Worm (Caenorhabditis elegans) whole organism, young adult: Measurements from ENCODE around the gene oops-1.

Source experiments
- B0019.2 ChIP-seq: fragments of 200-800 bp; sonication (Bioruptor generic); conservative IDR thresholded peaks from 2 replicates; pipeline ENCODE4 v1.3.6; 2022; ENCODE audit warnings: missing genetic modification reagents, missing genetic modification characterization, missing compliant biosample characterization
- B0035.1 ChIP-seq: sonication (generic microtip); optimal IDR thresholded peaks from 2 replicates; lab custom pipeline; 2016; ENCODE audit warnings: missing genetic modification characterization, mild to moderate bottlenecking, missing compliant biosample characterization, missing genotype, missing genetic modification reagents
- C06A6.2 ChIP-seq: fragments of 200-800 bp; sonication (Bioruptor generic); conservative IDR thresholded peaks from 2 replicates; pipeline ENCODE4 v1.3.6; 2022; ENCODE audit warnings: missing genetic modification characterization, missing compliant biosample characterization
- F22D6.2 ChIP-seq: sonication (generic microtip); optimal IDR thresholded peaks from 2 replicates; lab custom pipeline; 2016; ENCODE audit warnings: mild to moderate bottlenecking, missing genetic modification characterization, missing compliant biosample characterization
- F49E8.2 ChIP-seq: sonication (generic microtip); optimal IDR thresholded peaks from 3 replicates; lab custom pipeline; 2017; ENCODE audit warnings: missing genetic modification characterization, mild to moderate bottlenecking, missing compliant biosample characterization, antibody characterized with exemption, moderate library complexity; ENCODE audit not compliant: insufficient read depth
- K11D2.4 ChIP-seq: fragments of 200-800 bp; sonication (Bioruptor generic); IDR thresholded peaks from 2 replicates; pipeline ENCODE4 v1.3.6; 2022; ENCODE audit warnings: missing genetic modification reagents, missing genetic modification characterization, missing compliant biosample characterization
- K12H6.12 ChIP-seq: fragments of 200-800 bp; sonication (Bioruptor generic); optimal IDR thresholded peaks from 2 replicates; lab custom pipeline; 2018; ENCODE audit warnings: mild to moderate bottlenecking, missing genetic modification characterization, missing compliant biosample characterization
- Y53G8AR.9 ChIP-seq: fragments of 200-800 bp; sonication (Bioruptor generic); conservative IDR thresholded peaks from 2 replicates; pipeline ENCODE4 v1.3.6; 2022; ENCODE audit warnings: missing genetic modification reagents, missing genetic modification characterization, missing compliant biosample characterization
- Y95B8A.8 ChIP-seq: fragments of 200-800 bp; sonication (Bioruptor generic); IDR thresholded peaks from 2 replicates; pipeline ENCODE4 v1.3.6; 2022; ENCODE audit warnings: missing genetic modification reagents, missing genetic modification characterization, missing compliant biosample characterization
- atf-7 ChIP-seq: sonication (generic microtip); optimal IDR thresholded peaks from 2 replicates; lab custom pipeline; 2017; ENCODE audit warnings: mild to moderate bottlenecking, missing genetic modification characterization, missing compliant biosample characterization
- athp-1 ChIP-seq: sonication (generic microtip); optimal IDR thresholded peaks from 2 replicates; lab custom pipeline; 2017; ENCODE audit warnings: mild to moderate bottlenecking, missing genetic modification characterization, missing compliant biosample characterization
- attf-3 ChIP-seq: fragments of 200-800 bp; sonication (Bioruptor generic); conservative IDR thresholded peaks from 2 replicates; pipeline ENCODE4 v1.3.6; 2022; ENCODE audit warnings: missing genetic modification reagents, missing genetic modification characterization, missing compliant biosample characterization
- attf-6 ChIP-seq: fragments of 200-800 bp; sonication (Bioruptor generic); IDR thresholded peaks from 2 replicates; pipeline ENCODE4 v1.3.6; 2022; ENCODE audit warnings: missing genetic modification reagents, missing genetic modification characterization, missing compliant biosample characterization
- bed-1 ChIP-seq: fragments of 200-800 bp; sonication (Bioruptor generic); IDR thresholded peaks from 2 replicates; pipeline ENCODE4 v1.3.6; 2022; ENCODE audit warnings: missing genetic modification reagents, missing genetic modification characterization, missing compliant biosample characterization
- cebp-1 ChIP-seq, 2 experiments: fragments of 200-800 bp in 1 of 2; sonication (Bioruptor generic) in 1 of 2; sonication (generic microtip) in 1 of 2; IDR thresholded peaks in 1 of 2; optimal IDR thresholded peaks in 1 of 2; 2 replicates each; pipeline versions ENCODE4 v1.3.6 to Lab custom; 2017 to 2022; ENCODE audit warnings: missing compliant biosample characterization in 2 of 2, missing genetic modification characterization in 2 of 2, mild to moderate bottlenecking in 1 of 2, missing genetic modification reagents in 1 of 2, moderate library complexity in 1 of 2
- cebp-2 ChIP-seq: fragments of 200-800 bp; sonication (Bioruptor generic); IDR thresholded peaks from 2 replicates; pipeline ENCODE4 v1.3.6; 2022; ENCODE audit warnings: missing genetic modification characterization, missing compliant biosample characterization
- ceh-40 ChIP-seq: fragments of 200-800 bp; sonication (Bioruptor generic); IDR thresholded peaks from 2 replicates; pipeline ENCODE4 v1.3.6; 2022; ENCODE audit warnings: missing genetic modification characterization, missing compliant biosample characterization
- ceh-79 ChIP-seq: sonication (generic microtip); optimal IDR thresholded peaks from 2 replicates; lab custom pipeline; 2017; ENCODE audit warnings: mild to moderate bottlenecking, missing genetic modification characterization, missing compliant biosample characterization
- chd-7 ChIP-seq: sonication (generic microtip); optimal IDR thresholded peaks from 2 replicates; lab custom pipeline; 2016; ENCODE audit warnings: mild to moderate bottlenecking, missing genetic modification characterization, moderate library complexity, missing compliant biosample characterization
- dpff-1 ChIP-seq: sonication (generic microtip); optimal IDR thresholded peaks from 2 replicates; lab custom pipeline; 2017; ENCODE audit warnings: mild to moderate bottlenecking, missing genetic modification characterization, missing compliant biosample characterization
- dpl-1 ChIP-seq: fragments of 150-350 bp; optimal IDR thresholded peaks from 2 replicates; lab custom pipeline; 2014; ENCODE audit warnings: missing biosample characterization, missing genetic modification reagents, missing genetic modification characterization
- efl-1 ChIP-seq: fragments of 150-350 bp; optimal IDR thresholded peaks from 2 replicates; lab custom pipeline; 2014; ENCODE audit warnings: missing biosample characterization, missing genetic modification reagents, missing genetic modification characterization
- ets-4 ChIP-seq: fragments of 200-800 bp; sonication (Bioruptor generic); optimal IDR thresholded peaks from 2 replicates; lab custom pipeline; 2018; ENCODE audit warnings: mild to moderate bottlenecking, missing genetic modification characterization, missing compliant biosample characterization
- fkh-3 ChIP-seq: sonication (generic microtip); optimal IDR thresholded peaks from 2 replicates; lab custom pipeline; 2016; ENCODE audit warnings: mild to moderate bottlenecking, missing genetic modification characterization, missing compliant biosample characterization
- gei-17 ChIP-seq: fragments of 200-800 bp; sonication (Bioruptor generic); optimal IDR thresholded peaks from 2 replicates; lab custom pipeline; 2018; ENCODE audit warnings: mild to moderate bottlenecking, missing genetic modification characterization, missing compliant biosample characterization
- hlh-12 ChIP-seq: sonication (generic microtip); optimal IDR thresholded peaks from 2 replicates; lab custom pipeline; 2016; ENCODE audit warnings: missing genetic modification characterization, missing compliant biosample characterization
- hmg-1.2 ChIP-seq: fragments of 200-800 bp; sonication (Bioruptor generic); IDR thresholded peaks from 2 replicates; pipeline ENCODE4 v1.3.6; 2022; ENCODE audit warnings: missing genetic modification reagents, missing genetic modification characterization, missing compliant biosample characterization
- hsf-1 ChIP-seq: fragments of 200-800 bp; sonication (Bioruptor generic); IDR thresholded peaks from 2 replicates; pipeline ENCODE4 v1.3.6; 2022; ENCODE audit warnings: missing genetic modification reagents, missing genetic modification characterization, missing compliant biosample characterization
- lag-1 ChIP-seq: fragments of 200-800 bp; sonication (Bioruptor generic); IDR thresholded peaks from 2 replicates; pipeline ENCODE4 v1.3.6; 2022; ENCODE audit warnings: missing genetic modification reagents, missing genetic modification characterization, missing compliant biosample characterization
- lin-26 ChIP-seq: fragments of 200-800 bp; sonication (Bioruptor generic); IDR thresholded peaks from 2 replicates; pipeline ENCODE4 v1.3.6; 2022; ENCODE audit warnings: missing genetic modification reagents, missing genetic modification characterization, missing compliant biosample characterization
- lin-40 ChIP-seq: sonication (generic microtip); optimal IDR thresholded peaks from 2 replicates; lab custom pipeline; 2016; ENCODE audit warnings: missing genetic modification characterization, mild to moderate bottlenecking, missing compliant biosample characterization, missing genotype, missing genetic modification reagents
- lir-1 ChIP-seq: fragments of 200-800 bp; sonication (Bioruptor generic); conservative IDR thresholded peaks from 2 replicates; pipeline ENCODE4 v1.3.6; 2022; ENCODE audit warnings: missing genetic modification reagents, missing genetic modification characterization, missing compliant biosample characterization
- lsl-1 ChIP-seq: fragments of 200-800 bp; sonication (Bioruptor generic); optimal IDR thresholded peaks from 2 replicates; lab custom pipeline; 2018; ENCODE audit warnings: mild to moderate bottlenecking, missing genetic modification characterization, moderate library complexity, missing compliant biosample characterization
- madf-3 ChIP-seq: fragments of 200-800 bp; sonication (Bioruptor generic); IDR thresholded peaks from 2 replicates; pipeline ENCODE4 v1.3.6; 2022; ENCODE audit warnings: missing genetic modification reagents, missing genetic modification characterization, missing compliant biosample characterization
- mes-4 ChIP-seq: sonication (generic microtip); optimal IDR thresholded peaks from 2 replicates; lab custom pipeline; 2016; ENCODE audit warnings: missing genotype, missing genetic modification characterization, missing compliant biosample characterization
- nfya-1 ChIP-seq: sonication (generic microtip); optimal IDR thresholded peaks from 2 replicates; lab custom pipeline; 2017; ENCODE audit warnings: antibody characterized with exemption, missing compliant biosample characterization, missing genetic modification characterization, borderline replicate concordance; ENCODE audit not compliant: insufficient read depth
- nhr-120 ChIP-seq: fragments of 200-800 bp; sonication (Bioruptor generic); IDR thresholded peaks from 2 replicates; pipeline ENCODE4 v1.3.6; 2022; ENCODE audit warnings: missing genetic modification characterization, missing compliant biosample characterization
- pbrm-1 ChIP-seq: fragments of 200-800 bp; sonication (Bioruptor generic); IDR thresholded peaks from 2 replicates; pipeline ENCODE4 v1.3.6; 2022; ENCODE audit warnings: missing genetic modification reagents, missing genetic modification characterization, missing compliant biosample characterization
- rcor-1 ChIP-seq: fragments of 200-800 bp; sonication (Bioruptor generic); IDR thresholded peaks from 2 replicates; pipeline ENCODE4 v1.3.6; 2022; ENCODE audit warnings: missing genetic modification reagents, missing genetic modification characterization, missing compliant biosample characterization
- repo-1 ChIP-seq: sonication (generic microtip); optimal IDR thresholded peaks from 2 replicates; lab custom pipeline; 2017; ENCODE audit warnings: mild to moderate bottlenecking, missing genetic modification characterization, missing compliant biosample characterization
- sea-2 ChIP-seq: fragments of 200-800 bp; sonication (Bioruptor generic); IDR thresholded peaks from 2 replicates; pipeline ENCODE4 v1.3.6; 2022; ENCODE audit warnings: missing genetic modification characterization, missing compliant biosample characterization
- somi-1 ChIP-seq: fragments of 200-800 bp; sonication (Bioruptor generic); optimal IDR thresholded peaks from 2 replicates; lab custom pipeline; 2018; ENCODE audit warnings: mild to moderate bottlenecking, missing genetic modification characterization, missing compliant biosample characterization
- tbp1 ChIP-seq: fragments of 200-800 bp; sonication (Bioruptor generic); optimal IDR thresholded peaks from 2 replicates; lab custom pipeline; 2018; ENCODE audit warnings: mild to moderate bottlenecking, missing genetic modification characterization, missing compliant biosample characterization
- tbx-9 ChIP-seq: sonication (generic microtip); optimal IDR thresholded peaks from 2 replicates; lab custom pipeline; 2016; ENCODE audit warnings: borderline replicate concordance, missing genetic modification characterization, inconsistent platforms, missing compliant biosample characterization
- tlf-1 ChIP-seq: fragments of 200-800 bp; sonication (Bioruptor generic); optimal IDR thresholded peaks from 2 replicates; lab custom pipeline; 2018; ENCODE audit warnings: mild to moderate bottlenecking, missing genetic modification characterization, missing compliant biosample characterization
- unc-62 ChIP-seq: fragments of 150-350 bp; optimal IDR thresholded peaks from 2 replicates; lab custom pipeline; 2014; ENCODE audit warnings: missing biosample characterization, missing genetic modification reagents, missing genetic modification characterization
- ztf-18 ChIP-seq: sonication (generic microtip); optimal IDR thresholded peaks from 2 replicates; lab custom pipeline; 2016; ENCODE audit warnings: missing genotype, mild to moderate bottlenecking, missing genetic modification characterization, missing compliant biosample characterization
- ztf-22 ChIP-seq: fragments of 200-800 bp; sonication (Bioruptor generic); optimal IDR thresholded peaks from 2 replicates; lab custom pipeline; 2018; ENCODE audit warnings: mild to moderate bottlenecking, missing genetic modification characterization, moderate library complexity, missing compliant biosample characterization
- ztf-28 ChIP-seq: fragments of 200-800 bp; sonication (Bioruptor generic); IDR thresholded peaks from 2 replicates; pipeline ENCODE4 v1.3.6; 2022; ENCODE audit warnings: missing genetic modification reagents, missing genetic modification characterization, missing compliant biosample characterization
- ztf-6 ChIP-seq: fragments of 200-800 bp; sonication (Bioruptor generic); IDR thresholded peaks from 2 replicates; pipeline ENCODE4 v1.3.6; 2022; ENCODE audit warnings: missing genetic modification reagents, missing genetic modification characterization, missing compliant biosample characterization

Gene oops-1

ce11 chrIV:5778342-5778741, 35.6 kb downstream of the oops-1 start:
- no peak for TF ChIP-seq Y95B8A.8 (GFP tag; lab: Robert Waterston, UW)
- no peak for TF ChIP-seq mes-4 (tag; lab: Kevin White, UChicago)
- TF ChIP-seq hmg-1.2 (GFP tag; lab: Robert Waterston, UW) = peak; percentile 86
- no peak for TF ChIP-seq nhr-120 (GFP tag; lab: Robert Waterston, UW)
- TF ChIP-seq lsl-1 (GFP tag; lab: Kevin White, UChicago) = no peak
- peak; percentile 56 for TF ChIP-seq somi-1 (GFP tag; lab: Kevin White, UChicago)
- no peak for TF ChIP-seq ceh-79 (tag; lab: Kevin White, UChicago)
- no peak for TF ChIP-seq ceh-40 (GFP tag; lab: Robert Waterston, UW)
- no peak for TF ChIP-seq C06A6.2 (GFP tag; lab: Robert Waterston, UW)
- TF ChIP-seq lin-40 = peak; percentile 66
- no peak for TF ChIP-seq K12H6.12 (tag; lab: Kevin White, UChicago)
- TF ChIP-seq hlh-12 = no peak
- TF ChIP-seq attf-3 (GFP tag; lab: Robert Waterston, UW) = no peak
- TF ChIP-seq attf-6 (GFP tag; lab: Robert Waterston, UW) = no peak
- no peak for TF ChIP-seq ztf-6 (GFP tag; lab: Robert Waterston, UW)
- TF ChIP-seq F22D6.2 = no peak
- no peak for TF ChIP-seq repo-1 (tag; lab: Kevin White, UChicago)
- TF ChIP-seq lin-26 (GFP tag; lab: Robert Waterston, UW) = peak; percentile 60; the same call in 1 of the 2 replicates
- no peak for TF ChIP-seq Y53G8AR.9 (GFP tag; lab: Robert Waterston, UW)
- TF ChIP-seq K11D2.4 (GFP tag; lab: Robert Waterston, UW) = no peak
- no peak for TF ChIP-seq sea-2 (GFP tag; lab: Robert Waterston, UW)
- peak; percentile 6 for TF ChIP-seq tbp1 (GFP tag; lab: Kevin White, UChicago)
- no peak for TF ChIP-seq hsf-1 (GFP tag; lab: Robert Waterston, UW)
- no peak for TF ChIP-seq lag-1 (GFP tag; lab: Robert Waterston, UW)
- TF ChIP-seq ets-4 = no peak
- TF ChIP-seq pbrm-1 (GFP tag; lab: Robert Waterston, UW) = no peak
- no peak for TF ChIP-seq tlf-1
- TF ChIP-seq dpl-1 = no peak
- no peak for TF ChIP-seq tbx-9 (tag; lab: Kevin White, UChicago)
- TF ChIP-seq atf-7 = peak; percentile 14
- TF ChIP-seq chd-7 (tag; lab: Kevin White, UChicago) = no peak
- no peak for TF ChIP-seq athp-1 (tag; lab: Kevin White, UChicago)
- TF ChIP-seq bed-1 (GFP tag; lab: Robert Waterston, UW) = no peak
- TF ChIP-seq madf-3 (GFP tag; lab: Robert Waterston, UW) = no peak
- TF ChIP-seq nfya-1 (tag; lab: Kevin White, UChicago) = no peak
- no peak for TF ChIP-seq efl-1 (GFP tag; lab: Kevin White, UChicago)
- no peak for TF ChIP-seq gei-17
- TF ChIP-seq B0035.1 = no peak
- TF ChIP-seq F49E8.2 (tag; lab: Kevin White, UChicago) = no peak
- TF ChIP-seq cebp-1 (GFP tag; IDR thresholded peaks at IDR 0.05; lab: Robert Waterston, UW) = no peak
- no peak for TF ChIP-seq cebp-1 (tag; optimal IDR thresholded peaks at IDR 0.05; lab: Kevin White, UChicago)
- TF ChIP-seq ztf-28 = no peak
- no peak for TF ChIP-seq lir-1 (GFP tag; lab: Robert Waterston, UW)
- TF ChIP-seq ztf-22 (GFP tag; lab: Kevin White, UChicago) = no peak
- TF ChIP-seq unc-62 (GFP tag; lab: Kevin White, UChicago) = no peak
- no peak for TF ChIP-seq fkh-3 (tag; lab: Kevin White, UChicago)
- TF ChIP-seq dpff-1 (tag; lab: Kevin White, UChicago) = no peak
- TF ChIP-seq rcor-1 = no peak
- no peak for TF ChIP-seq cebp-2 (GFP tag; lab: Robert Waterston, UW)
- no peak for TF ChIP-seq ztf-18 (tag; lab: Kevin White, UChicago)
- no peak for TF ChIP-seq B0019.2 (GFP tag; lab: Robert Waterston, UW)
